Worm (Caenorhabditis elegans) whole organism, early embryonic: ENCODE measurements around the gene ddo-1.

ENCODE experiments used
- B0310.2 ChIP-seq: sonication (generic microtip); optimal IDR thresholded peaks from 2 replicates; lab custom pipeline; 2016; ENCODE audit warnings: mild to moderate bottlenecking, missing genetic modification characterization, missing compliant biosample characterization
- F13C5.2 ChIP-seq: sonication (generic microtip); optimal IDR thresholded peaks from 2 replicates; lab custom pipeline; 2017; ENCODE audit warnings: mild to moderate bottlenecking, missing genetic modification characterization, inconsistent platforms, missing compliant biosample characterization
- aly-1 ChIP-seq: sonication (generic microtip); optimal IDR thresholded peaks from 2 replicates; lab custom pipeline; 2016; ENCODE audit warnings: missing genetic modification characterization, missing compliant biosample characterization
- ama-1 ChIP-seq: fragments of 150-350 bp; optimal IDR thresholded peaks from 2 replicates; lab custom pipeline; 2014
- ceh-13 ChIP-seq: fragments of 200-800 bp; sonication (Bioruptor generic); optimal IDR thresholded peaks from 2 replicates; lab custom pipeline; 2018; ENCODE audit warnings: mild to moderate bottlenecking, missing genetic modification characterization, missing compliant biosample characterization
- ceh-36 ChIP-seq: sonication (generic microtip); optimal IDR thresholded peaks from 2 replicates; lab custom pipeline; 2016; ENCODE audit warnings: missing genetic modification characterization, inconsistent platforms, missing compliant biosample characterization
- ets-7 ChIP-seq: sonication (generic microtip); optimal IDR thresholded peaks from 2 replicates; lab custom pipeline; 2016; ENCODE audit warnings: missing genotype, missing genetic modification characterization, missing compliant biosample characterization
- flt-1 ChIP-seq: fragments of 200-800 bp; sonication (Bioruptor generic); IDR thresholded peaks from 2 replicates; pipeline ENCODE4 v1.3.6; 2022; ENCODE audit warnings: missing genetic modification characterization, missing compliant biosample characterization
- hmbx-1 ChIP-seq: sonication (generic microtip); optimal IDR thresholded peaks from 2 replicates; lab custom pipeline; 2016; ENCODE audit warnings: mild to moderate bottlenecking, missing genetic modification characterization, missing compliant biosample characterization
- hmg-4 ChIP-seq: fragments of 200-800 bp; sonication (Bioruptor generic); optimal IDR thresholded peaks from 2 replicates; lab custom pipeline; 2018; ENCODE audit warnings: mild to moderate bottlenecking, missing genetic modification characterization, missing compliant biosample characterization
- hnd-1 ChIP-seq: sonication (generic microtip); optimal IDR thresholded peaks from 2 replicates; lab custom pipeline; 2016; ENCODE audit warnings: missing genetic modification characterization, missing compliant biosample characterization
- pes-1 ChIP-seq: fragments of 200-800 bp; sonication (Bioruptor generic); IDR thresholded peaks from 2 replicates; pipeline ENCODE4 v1.3.6; 2022; ENCODE audit warnings: missing genetic modification reagents, missing genetic modification characterization, missing compliant biosample characterization
- scrt-1 ChIP-seq: fragments of 200-800 bp; sonication (Bioruptor generic); IDR thresholded peaks from 2 replicates; pipeline ENCODE4 v1.3.6; 2022; ENCODE audit warnings: missing genetic modification characterization, missing compliant biosample characterization
- sea-1 ChIP-seq: fragments of 200-800 bp; sonication (Bioruptor generic); conservative IDR thresholded peaks from 2 replicates; pipeline ENCODE4 v1.3.6; 2022; ENCODE audit warnings: missing genetic modification characterization, missing compliant biosample characterization
- tbx-11 ChIP-seq: fragments of 200-800 bp; sonication (Bioruptor generic); IDR thresholded peaks from 2 replicates; pipeline ENCODE4 v1.3.6; 2022; ENCODE audit warnings: missing genetic modification characterization, missing compliant biosample characterization
- tbx-37 ChIP-seq: fragments of 200-800 bp; sonication (Bioruptor generic); conservative IDR thresholded peaks from 2 replicates; pipeline ENCODE4 v1.3.6; 2022; ENCODE audit warnings: missing genetic modification reagents, missing genetic modification characterization, missing compliant biosample characterization
- tra-4 ChIP-seq: sonication (generic microtip); optimal IDR thresholded peaks from 2 replicates; lab custom pipeline; 2017; ENCODE audit warnings: missing genetic modification characterization, missing compliant biosample characterization

Gene ddo-1

ce11 chrV:17728757-17729156, 48.3 kb downstream of the ddo-1 start:
- TF ChIP-seq hnd-1 (tag; lab: Kevin White, UChicago) = no peak
- no peak for TF ChIP-seq tbx-37
- TF ChIP-seq F13C5.2 (tag; lab: Kevin White, UChicago) = no peak
- no peak for TF ChIP-seq ets-7 (tag; lab: Kevin White, UChicago)
- TF ChIP-seq ceh-36 (tag; lab: Kevin White, UChicago) = no peak
- no peak for TF ChIP-seq hmg-4
- TF ChIP-seq sea-1 = no peak
- no peak for TF ChIP-seq aly-1
- no peak for TF ChIP-seq ceh-13 (GFP tag; lab: Kevin White, UChicago)
- TF ChIP-seq ama-1 = no peak
- TF ChIP-seq B0310.2 (tag; lab: Kevin White, UChicago) = no peak
- TF ChIP-seq tbx-11 (GFP tag; lab: Robert Waterston, UW) = no peak
- TF ChIP-seq flt-1 = no peak
- TF ChIP-seq hmbx-1 = no peak
- TF ChIP-seq scrt-1 = no peak
- TF ChIP-seq tra-4 (tag; lab: Kevin White, UChicago) = no peak
- no peak for TF ChIP-seq pes-1

- TF ChIP-seq sea-1 = no peak
- TF ChIP-seq ceh-36 (tag; lab: Kevin White, UChicago) = peak; percentile 69
These were observed 48.7 kb downstream of the ddo-1 start for ce11 chrV:17728336-17728735.

ce11 chrV:17724704-17725103, 52.3 kb downstream of the ddo-1 start, which contains the start of gene fat-5:
fat-5 (plus strand) TSS chrV:17725004.
- TF ChIP-seq hnd-1 (tag; lab: Kevin White, UChicago) (no peak), sea-1 (no peak), ets-7 (tag; lab: Kevin White, UChicago) (no peak), hmg-4 (no peak), tbx-37 (no peak)
